Fruit fly (Drosophila melanogaster) whole organism, prepupa: Measurements from ENCODE around the gene Ugt37D1.
A peak's percentile ranks its signal among the peaks of the same experiment; 100 is the strongest.

Source experiments
- CG1621 ChIP-seq: fragments of 200-800 bp; sonication (Bioruptor generic); optimal IDR thresholded peaks from 3 replicates; lab custom pipeline; 2018; ENCODE audit warnings: missing biosample characterization, mild to moderate bottlenecking, missing genetic modification characterization
- CG8632 ChIP-seq: fragments of 200-800 bp; sonication (Bioruptor generic); optimal IDR thresholded peaks from 3 replicates; lab custom pipeline; 2016; ENCODE audit warnings: missing biosample characterization, missing genetic modification characterization
- Hr38 ChIP-seq: sonication (Bioruptor generic); optimal IDR thresholded peaks from 2 replicates; lab custom pipeline; 2016; ENCODE audit warnings: missing biosample characterization, missing genetic modification characterization
- Hr4 ChIP-seq: fragments of 200-800 bp; sonication (Bioruptor generic); optimal IDR thresholded peaks from 3 replicates; lab custom pipeline; 2016; ENCODE audit warnings: missing biosample characterization, missing genetic modification characterization
- Sox15 ChIP-seq: fragments of 200-800 bp; sonication (Bioruptor generic); optimal IDR thresholded peaks from 3 replicates; lab custom pipeline; 2016; ENCODE audit warnings: missing biosample characterization, missing genetic modification characterization

dm6 chr2L:16815989-16816749 lies 17.3 kb downstream of the Ugt37D1 start, which contains the start of gene mdy:
- TF ChIP-seq CG8632 (GFP tag; lab: Kevin White, UChicago) (peak; percentile 32), Hr38 (no peak), Sox15 (GFP tag; lab: Kevin White, UChicago) (no peak), CG1621 (tag; lab: Kevin White, UChicago) (peak; percentile 38), Hr4 (GFP tag; lab: Kevin White, UChicago) (peak; percentile 58)
